Worm (Caenorhabditis elegans) whole organism, early embryonic: Measurements from ENCODE around the gene T18D3.9.

ENCODE experiments used
- aly-1 ChIP-seq: sonication (generic microtip); optimal IDR thresholded peaks from 2 replicates; lab custom pipeline; 2016; ENCODE audit warnings: missing genetic modification characterization, missing compliant biosample characterization
- ama-1 ChIP-seq: fragments of 150-350 bp; optimal IDR thresholded peaks from 2 replicates; lab custom pipeline; 2014
- ets-7 ChIP-seq: sonication (generic microtip); optimal IDR thresholded peaks from 2 replicates; lab custom pipeline; 2016; ENCODE audit warnings: missing genotype, missing genetic modification characterization, missing compliant biosample characterization
- flt-1 ChIP-seq: fragments of 200-800 bp; sonication (Bioruptor generic); IDR thresholded peaks from 2 replicates; pipeline ENCODE4 v1.3.6; 2022; ENCODE audit warnings: missing genetic modification characterization, missing compliant biosample characterization
- hmbx-1 ChIP-seq: sonication (generic microtip); optimal IDR thresholded peaks from 2 replicates; lab custom pipeline; 2016; ENCODE audit warnings: mild to moderate bottlenecking, missing genetic modification characterization, missing compliant biosample characterization
- hmg-4 ChIP-seq: fragments of 200-800 bp; sonication (Bioruptor generic); optimal IDR thresholded peaks from 2 replicates; lab custom pipeline; 2018; ENCODE audit warnings: mild to moderate bottlenecking, missing genetic modification characterization, missing compliant biosample characterization
- scrt-1 ChIP-seq: fragments of 200-800 bp; sonication (Bioruptor generic); IDR thresholded peaks from 2 replicates; pipeline ENCODE4 v1.3.6; 2022; ENCODE audit warnings: missing genetic modification characterization, missing compliant biosample characterization
- tbx-11 ChIP-seq: fragments of 200-800 bp; sonication (Bioruptor generic); IDR thresholded peaks from 2 replicates; pipeline ENCODE4 v1.3.6; 2022; ENCODE audit warnings: missing genetic modification characterization, missing compliant biosample characterization
- tbx-37 ChIP-seq: fragments of 200-800 bp; sonication (Bioruptor generic); conservative IDR thresholded peaks from 2 replicates; pipeline ENCODE4 v1.3.6; 2022; ENCODE audit warnings: missing genetic modification reagents, missing genetic modification characterization, missing compliant biosample characterization
- tra-4 ChIP-seq: sonication (generic microtip); optimal IDR thresholded peaks from 2 replicates; lab custom pipeline; 2017; ENCODE audit warnings: missing genetic modification characterization, missing compliant biosample characterization

DNA sequence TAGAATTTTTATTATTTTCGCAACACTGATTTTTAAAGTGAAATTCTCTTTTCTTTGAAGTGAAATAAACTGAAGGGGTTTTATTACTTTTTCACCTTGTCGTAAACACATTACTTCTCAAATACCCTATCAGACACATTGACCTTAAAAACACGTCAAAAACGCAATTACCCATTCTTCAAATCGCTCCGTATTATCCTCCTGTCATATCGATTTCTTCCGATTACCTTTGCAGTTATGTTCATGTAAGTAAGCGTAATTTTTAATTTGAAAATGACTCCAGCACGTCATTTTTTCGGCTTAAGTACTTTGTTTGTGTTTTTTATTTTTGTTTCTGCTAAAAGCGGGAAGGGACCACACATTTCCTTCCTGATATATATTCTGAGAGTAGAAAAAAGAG is 16.0 kb downstream of the T18D3.9 start:
- TF ChIP-seq ama-1 (lab: Kevin White, UChicago) (no peak), flt-1 (no peak), tbx-37 (no peak), tra-4 (tag; lab: Kevin White, UChicago) (no peak), hmg-4 (GFP tag; lab: Kevin White, UChicago) (no peak), aly-1 (tag; lab: Kevin White, UChicago) (no peak), tbx-11 (no peak), scrt-1 (no peak), hmbx-1 (tag; lab: Kevin White, UChicago) (no peak), ets-7 (tag; lab: Kevin White, UChicago) (no peak)
